Worm (Caenorhabditis elegans) whole organism, L2 larva: Measurements from ENCODE around the gene C18H9.1.

Experiments
- dmd-4 ChIP-seq: sonication (generic microtip); optimal IDR thresholded peaks from 2 replicates; lab custom pipeline; 2017; ENCODE audit warnings: missing biosample characterization, missing genetic modification characterization
- elt-3 ChIP-seq: sonication (generic microtip); optimal IDR thresholded peaks from 2 replicates; lab custom pipeline; 2017; ENCODE audit warnings: missing biosample characterization, missing genetic modification characterization
- nhr-25 ChIP-seq: fragments of 150-350 bp; sonication (generic microtip); optimal IDR thresholded peaks from 3 replicates; lab custom pipeline; 2014; ENCODE audit warnings: missing biosample characterization, missing genetic modification characterization
- skn-1 ChIP-seq: sonication (generic microtip); optimal IDR thresholded peaks from 2 replicates; lab custom pipeline; 2017; ENCODE audit warnings: missing biosample characterization, missing genetic modification characterization
- snpc-4 ChIP-seq: fragments of 150-350 bp; optimal IDR thresholded peaks from 2 replicates; lab custom pipeline; 2014; ENCODE audit warnings: missing biosample characterization, missing genetic modification characterization
- zag-1 ChIP-seq: fragments of 150-350 bp; optimal IDR thresholded peaks from 2 replicates; lab custom pipeline; 2014; ENCODE audit warnings: missing biosample characterization, missing genetic modification characterization

ce11 chrII:6729331-6729730 is 30.4 kb downstream of the C18H9.1 start, which contains the start of gene T14B4.8:
- TF ChIP-seq nhr-25 (no peak), dmd-4 (no peak), snpc-4 (peak; percentile 4), skn-1 (tag; lab: Kevin White, UChicago) (no peak), elt-3 (tag; lab: Kevin White, UChicago) (no peak), zag-1 (tag; lab: Kevin White, UChicago) (peak; percentile 23)
